Fruit fly (Drosophila melanogaster) whole organism, embryonic: Measurements from ENCODE around the gene dachs.

Experiments
- Asciz ChIP-seq: fragments of 200-800 bp; sonication (Bioruptor generic); optimal IDR thresholded peaks from 2 replicates; lab custom pipeline; 2017; ENCODE audit warnings: missing biosample characterization, mild to moderate bottlenecking, missing genetic modification characterization, missing genetic modification reagents
- Bdp1 ChIP-seq: fragments of 200-800 bp; sonication (Bioruptor generic); optimal IDR thresholded peaks from 3 replicates; lab custom pipeline; 2016; ENCODE audit warnings: missing biosample characterization, missing genetic modification characterization
- Bteb2 ChIP-seq: fragments of 200-800 bp; sonication (Bioruptor generic); optimal IDR thresholded peaks from 2 replicates; lab custom pipeline; 2016; ENCODE audit warnings: missing biosample characterization, missing genetic modification characterization
- CG11456 ChIP-seq: fragments of 200-800 bp; sonication (Bioruptor generic); IDR thresholded peaks from 3 replicates; pipeline ENCODE4 v1.3.6; 2022; ENCODE audit warnings: missing biosample characterization, missing genetic modification characterization
- CG12236 ChIP-seq: fragments of 200-800 bp; sonication (Bioruptor generic); optimal IDR thresholded peaks from 2 replicates; lab custom pipeline; 2016; ENCODE audit warnings: missing biosample characterization, missing genetic modification characterization
- CG12659 ChIP-seq: fragments of 200-800 bp; sonication (Bioruptor generic); optimal IDR thresholded peaks from 3 replicates; lab custom pipeline; 2017; ENCODE audit warnings: mild to moderate bottlenecking, missing biosample characterization, missing genetic modification reagents, missing genetic modification characterization
- CG13123 ChIP-seq: fragments of 200-800 bp; sonication (Bioruptor generic); optimal IDR thresholded peaks from 2 replicates; lab custom pipeline; 2016; ENCODE audit warnings: missing biosample characterization, missing genetic modification characterization
- CG13287 ChIP-seq: fragments of 200-800 bp; sonication (Bioruptor generic); IDR thresholded peaks from 2 replicates; pipeline ENCODE4 v1.3.6; 2022; ENCODE audit warnings: missing biosample characterization, missing genetic modification characterization; ENCODE audit not compliant: partially characterized antibody
- CG14014 ChIP-seq: fragments of 200-800 bp; sonication (Bioruptor generic); IDR thresholded peaks from 2 replicates; pipeline ENCODE4 v1.3.6; 2022; ENCODE audit warnings: missing biosample characterization, missing genetic modification characterization
- CG15514 ChIP-seq: fragments of 200-800 bp; sonication (Bioruptor generic); optimal IDR thresholded peaks from 3 replicates; lab custom pipeline; 2017; ENCODE audit warnings: missing biosample characterization, missing genetic modification characterization, mild to moderate bottlenecking, moderate library complexity, missing genetic modification reagents
- CG1603 ChIP-seq: fragments of 200-800 bp; sonication (Bioruptor generic); optimal IDR thresholded peaks from 2 replicates; lab custom pipeline; 2019; ENCODE audit warnings: missing biosample characterization, mild to moderate bottlenecking, missing genetic modification characterization, moderate library complexity
- CG1792 ChIP-seq: fragments of 200-800 bp; sonication (Bioruptor generic); optimal IDR thresholded peaks from 2 replicates; lab custom pipeline; 2016; ENCODE audit warnings: missing biosample characterization, missing genetic modification characterization
- CG18619 ChIP-seq: fragments of 200-800 bp; sonication (Bioruptor generic); optimal IDR thresholded peaks from 3 replicates; lab custom pipeline; 2017; ENCODE audit warnings: missing biosample characterization, mild to moderate bottlenecking, missing genetic modification characterization
- CG2120 ChIP-seq: fragments of 200-800 bp; sonication (Bioruptor generic); optimal IDR thresholded peaks from 3 replicates; lab custom pipeline; 2016; ENCODE audit warnings: missing biosample characterization, missing genetic modification characterization
- CG2875 ChIP-seq: fragments of 200-800 bp; sonication (Bioruptor generic); optimal IDR thresholded peaks from 2 replicates; lab custom pipeline; 2017; ENCODE audit warnings: missing biosample characterization, mild to moderate bottlenecking, missing genetic modification characterization, missing genetic modification reagents
- CG30403 ChIP-seq: fragments of 200-800 bp; sonication (Bioruptor generic); optimal IDR thresholded peaks from 3 replicates; lab custom pipeline; 2016; ENCODE audit warnings: missing biosample characterization, missing genetic modification characterization
- CG32772 ChIP-seq: fragments of 200-800 bp; sonication (Bioruptor generic); IDR thresholded peaks from 2 replicates; pipeline ENCODE4 v1.3.6; 2022; ENCODE audit warnings: missing biosample characterization, missing genetic modification characterization
- CG3407 ChIP-seq: fragments of 200-800 bp; sonication (Bioruptor generic); optimal IDR thresholded peaks from 2 replicates; lab custom pipeline; 2018; ENCODE audit warnings: missing biosample characterization, mild to moderate bottlenecking, missing genetic modification characterization
- CG3838 ChIP-seq: fragments of 200-800 bp; sonication (Bioruptor generic); optimal IDR thresholded peaks from 3 replicates; lab custom pipeline; 2016; ENCODE audit warnings: missing biosample characterization, missing genetic modification characterization
- CG7786 ChIP-seq: fragments of 200-800 bp; sonication (Bioruptor generic); optimal IDR thresholded peaks from 2 replicates; lab custom pipeline; 2016; ENCODE audit warnings: missing biosample characterization, missing genetic modification characterization
- CG7987 ChIP-seq: fragments of 200-800 bp; sonication (Bioruptor generic); optimal IDR thresholded peaks from 2 replicates; lab custom pipeline; 2018; ENCODE audit warnings: missing biosample characterization, mild to moderate bottlenecking, missing genetic modification characterization, moderate library complexity
- CG8388 ChIP-seq: fragments of 200-800 bp; sonication (Bioruptor generic); optimal IDR thresholded peaks from 2 replicates; lab custom pipeline; 2019; ENCODE audit warnings: missing biosample characterization, mild to moderate bottlenecking, missing genetic modification characterization, moderate library complexity
- Dek ChIP-seq: fragments of 200-800 bp; sonication (Bioruptor generic); optimal IDR thresholded peaks from 3 replicates; lab custom pipeline; 2019; ENCODE audit warnings: missing biosample characterization, mild to moderate bottlenecking, missing genetic modification characterization, moderate library complexity
- Doc2 ChIP-seq: fragments of 200-800 bp; sonication (Bioruptor generic); IDR thresholded peaks from 2 replicates; pipeline ENCODE4 v1.3.6; 2022; ENCODE audit warnings: missing biosample characterization, missing genetic modification characterization
- Dp ChIP-seq: fragments of 200-800 bp; sonication (Bioruptor generic); optimal IDR thresholded peaks from 2 replicates; lab custom pipeline; 2018; ENCODE audit warnings: missing biosample characterization, mild to moderate bottlenecking, missing genetic modification characterization, moderate library complexity
- HLH3B ChIP-seq: fragments of 200-800 bp; sonication (Bioruptor generic); IDR thresholded peaks from 2 replicates; pipeline ENCODE4 v1.3.6; 2022; ENCODE audit warnings: missing biosample characterization, missing genetic modification characterization
- HLH54F ChIP-seq: fragments of 200-800 bp; sonication (Bioruptor generic); optimal IDR thresholded peaks from 3 replicates; lab custom pipeline; 2016; ENCODE audit warnings: missing biosample characterization, missing genetic modification characterization
- Hsf ChIP-seq: fragments of 200-800 bp; sonication (Bioruptor generic); optimal IDR thresholded peaks from 3 replicates; lab custom pipeline; 2016; ENCODE audit warnings: missing biosample characterization, missing genetic modification characterization
- Opbp ChIP-seq: fragments of 200-800 bp; sonication (Bioruptor generic); IDR thresholded peaks from 3 replicates; pipeline ENCODE4 v1.3.6; 2022; ENCODE audit warnings: missing biosample characterization, missing genetic modification characterization; ENCODE audit not compliant: partially characterized antibody
- Stat92E ChIP-seq, 3 experiments: fragments of >200 bp in 2 of 3; fragments of 200-800 bp in 1 of 3; sonication (Bioruptor generic) in 1 of 3; optimal IDR thresholded peaks; 2 replicates each; lab custom pipeline; 2017 to 2019; ENCODE audit warnings: missing biosample characterization in 3 of 3, missing genetic modification characterization in 3 of 3, mild to moderate bottlenecking in 1 of 3, moderate library complexity in 1 of 3
- Taf1 ChIP-seq: fragments of 200-800 bp; sonication (Bioruptor generic); IDR thresholded peaks from 2 replicates; pipeline ENCODE4 v1.3.6; 2022; ENCODE audit warnings: missing biosample characterization, missing genetic modification characterization
- Trl ChIP-seq, 3 experiments: fragments of >200 bp in 2 of 3; fragments of 200-800 bp in 1 of 3; sonication (Bioruptor generic) in 1 of 3; optimal IDR thresholded peaks; 2 replicates in 1 of 3; 3 replicates in 2 of 3; lab custom pipeline; 2016 to 2017; ENCODE audit warnings: missing biosample characterization in 1 of 3, missing genetic modification characterization in 1 of 3
- Xbp1 ChIP-seq: fragments of 200-800 bp; sonication (Bioruptor generic); optimal IDR thresholded peaks from 3 replicates; lab custom pipeline; 2016; ENCODE audit warnings: missing biosample characterization, mild to moderate bottlenecking, missing genetic modification characterization
- Xrp1 ChIP-seq: fragments of 200-800 bp; sonication (Bioruptor generic); IDR thresholded peaks from 2 replicates; pipeline ENCODE4 v1.3.6; 2022; ENCODE audit warnings: missing biosample characterization, missing genetic modification characterization
- ac ChIP-seq: fragments of 200-800 bp; sonication (Bioruptor generic); optimal IDR thresholded peaks from 3 replicates; lab custom pipeline; 2017; ENCODE audit warnings: missing biosample characterization, mild to moderate bottlenecking, missing genetic modification characterization
- bab2 ChIP-seq: fragments of 200-800 bp; sonication (Bioruptor generic); optimal IDR thresholded peaks from 2 replicates; lab custom pipeline; 2016; ENCODE audit warnings: missing biosample characterization, missing genetic modification characterization
- bbx ChIP-seq: fragments of 200-800 bp; sonication (Bioruptor generic); IDR thresholded peaks from 2 replicates; pipeline ENCODE4 v1.3.6; 2022; ENCODE audit warnings: missing biosample characterization, missing genetic modification characterization; ENCODE audit not compliant: partially characterized antibody
- bigmax ChIP-seq: fragments of 200-800 bp; sonication (Bioruptor generic); optimal IDR thresholded peaks from 2 replicates; lab custom pipeline; 2018; ENCODE audit warnings: missing biosample characterization, mild to moderate bottlenecking, missing genetic modification characterization
- crp ChIP-seq, 2 experiments: fragments of 200-800 bp; sonication (Bioruptor generic); optimal IDR thresholded peaks; 2 replicates in 1 of 2; 3 replicates in 1 of 2; lab custom pipeline; 2017; ENCODE audit warnings: missing biosample characterization in 2 of 2, missing genetic modification characterization in 2 of 2, mild to moderate bottlenecking in 1 of 2, moderate library complexity in 1 of 2
- dimm ChIP-seq: fragments of 200-800 bp; sonication (Bioruptor generic); IDR thresholded peaks from 2 replicates; pipeline ENCODE4 v1.3.6; 2022; ENCODE audit warnings: missing biosample characterization, missing genetic modification characterization
- dpn ChIP-seq, 2 experiments: fragments of 200-800 bp; sonication (Bioruptor generic); optimal IDR thresholded peaks; 3 replicates each; lab custom pipeline; 2016; ENCODE audit warnings: missing biosample characterization in 2 of 2, missing genetic modification characterization in 2 of 2
- gfzf ChIP-seq: fragments of 200-800 bp; sonication (Bioruptor generic); optimal IDR thresholded peaks from 2 replicates; lab custom pipeline; 2016; ENCODE audit warnings: missing biosample characterization, mild to moderate bottlenecking, missing genetic modification characterization, moderate library complexity
- grau ChIP-seq: fragments of 200-800 bp; optimal IDR thresholded peaks from 3 replicates; lab custom pipeline; 2019; ENCODE audit warnings: missing biosample characterization, mild to moderate bottlenecking, missing genetic modification characterization, moderate library complexity
- ham ChIP-seq: fragments of 200-800 bp; sonication (Bioruptor generic); IDR thresholded peaks from 2 replicates; pipeline ENCODE4 v1.3.6; 2022; ENCODE audit warnings: missing biosample characterization, missing genetic modification characterization
- nerfin-2 ChIP-seq: fragments of 200-800 bp; sonication (Bioruptor generic); IDR thresholded peaks from 2 replicates; pipeline ENCODE4 v1.3.6; 2022; ENCODE audit warnings: missing biosample characterization, missing genetic modification characterization; ENCODE audit not compliant: partially characterized antibody
- phol ChIP-seq: fragments of 200-800 bp; sonication (Bioruptor generic); optimal IDR thresholded peaks from 3 replicates; lab custom pipeline; 2018; ENCODE audit warnings: missing biosample characterization, mild to moderate bottlenecking, missing genetic modification characterization, moderate library complexity
- ro ChIP-seq: fragments of 200-800 bp; sonication (Bioruptor generic); IDR thresholded peaks from 2 replicates; pipeline ENCODE4 v1.3.6; 2022; ENCODE audit warnings: missing biosample characterization, missing genetic modification characterization
- tin ChIP-seq: fragments of 200-800 bp; sonication (Bioruptor generic); optimal IDR thresholded peaks from 3 replicates; lab custom pipeline; 2016; ENCODE audit warnings: missing biosample characterization, missing genetic modification characterization
- wek ChIP-seq: fragments of 200-800 bp; sonication (Bioruptor generic); optimal IDR thresholded peaks from 3 replicates; lab custom pipeline; 2018; ENCODE audit warnings: missing biosample characterization, mild to moderate bottlenecking, missing genetic modification characterization, moderate library complexity

The dachs gene

DNA sequence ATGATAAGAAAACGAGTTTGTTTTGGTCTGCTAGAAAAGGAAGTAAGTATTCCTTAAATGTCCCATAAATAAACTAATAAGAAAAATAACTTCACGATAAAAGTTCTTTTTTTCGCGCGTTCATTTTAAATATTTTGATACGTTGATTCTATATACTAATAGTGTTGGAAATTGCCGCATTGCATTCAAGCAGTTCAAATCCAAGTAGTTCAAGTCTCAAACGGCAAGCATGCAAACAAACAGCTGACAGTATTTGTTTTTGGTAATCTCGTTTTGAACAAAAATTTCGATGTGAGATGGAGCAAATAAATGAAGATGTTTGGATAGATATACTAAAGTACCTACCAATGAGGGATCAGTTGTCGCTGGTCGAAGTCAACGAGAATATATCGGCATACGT lies 22.1 kb downstream of the dachs start, which contains the start of gene CG13088 (continued):
- TF ChIP-seq phol (tag; lab: Kevin White, UChicago): peak; percentile 43
- TF ChIP-seq CG13287: peak; percentile 41; the same call in 1 of the 2 replicates
- TF ChIP-seq nerfin-2 (GFP tag; lab: Robert Waterston, UW): no peak
- TF ChIP-seq CG1603: peak; percentile 83
- no peak for TF ChIP-seq ro (GFP tag; lab: Robert Waterston, UW)
- TF ChIP-seq Opbp: peak; percentile 66; the same call in 2 of the 3 replicates
- TF ChIP-seq Hsf (GFP tag; lab: Kevin White, UChicago): peak; percentile 36
- TF ChIP-seq CG7786 (GFP tag; lab: Kevin White, UChicago): peak; percentile 44
- TF ChIP-seq CG3407 (GFP tag; lab: Kevin White, UChicago): peak; percentile 12
- TF ChIP-seq ham: no peak
- TF ChIP-seq CG12236 (GFP tag; lab: Kevin White, UChicago): no peak
- TF ChIP-seq bab2 (GFP tag; lab: Kevin White, UChicago): peak; percentile 50
- peak; percentile 58 for TF ChIP-seq CG12659 (GFP tag; lab: Kevin White, UChicago)
- TF ChIP-seq bbx (GFP tag; lab: Robert Waterston, UW): no peak
- TF ChIP-seq HLH54F (GFP tag; lab: Kevin White, UChicago): peak; percentile 55
- TF ChIP-seq HLH3B (GFP tag; lab: Robert Waterston, UW): no peak
- peak; percentile 22 for TF ChIP-seq gfzf (GFP tag; lab: Kevin White, UChicago)
- peak; percentile 36 for TF ChIP-seq CG13123 (GFP tag; lab: Kevin White, UChicago)
- peak; percentile 6 for TF ChIP-seq Dek (tag; lab: Kevin White, UChicago)
- no peak for TF ChIP-seq grau (tag; lab: Kevin White, UChicago)
- peak; percentile 96 for TF ChIP-seq Dp (GFP tag; lab: Kevin White, UChicago)
- no peak for TF ChIP-seq CG32772 (GFP tag; lab: Robert Waterston, UW)
- TF ChIP-seq ac (GFP tag; lab: Kevin White, UChicago): no peak
- peak; percentile 61 for TF ChIP-seq CG15514 (GFP tag; lab: Kevin White, UChicago)
- no peak for TF ChIP-seq Doc2 (GFP tag; lab: Robert Waterston, UW)
- no peak for TF ChIP-seq dimm (GFP tag; lab: Robert Waterston, UW)
- TF ChIP-seq CG30403 (GFP tag; lab: Kevin White, UChicago): peak; percentile 29
- peak; percentile 6 for TF ChIP-seq CG1792 (GFP tag; lab: Kevin White, UChicago)
- TF ChIP-seq CG18619 (GFP tag; lab: Kevin White, UChicago): peak; percentile 4
- peak; percentile 77 for TF ChIP-seq Bdp1
- TF ChIP-seq Taf1 (GFP tag; lab: Robert Waterston, UW): no peak
- TF ChIP-seq Trl (optimal IDR thresholded peaks at IDR 0.05; lab: Kevin White, UChicago): no peak
- TF ChIP-seq Trl (GFP tag; optimal IDR thresholded peaks at IDR 0.05; lab: Kevin White, UChicago): peak; percentile 33
- peak; percentile 64 for TF ChIP-seq Xrp1
- peak in 1 of 3 experiments; percentile 22 for TF ChIP-seq Stat92E (GFP tag; optimal IDR thresholded peaks at IDR 0.05; lab: Kevin White, UChicago)
- TF ChIP-seq CG8388 (GFP tag; lab: Kevin White, UChicago): no peak
- peak; percentile 33 to 47 for TF ChIP-seq dpn (GFP tag; optimal IDR thresholded peaks at IDR 0.05; lab: Kevin White, UChicago)
- TF ChIP-seq CG2875 (GFP tag; lab: Kevin White, UChicago): peak; percentile 16
- peak; percentile 69 for TF ChIP-seq CG2120 (GFP tag; lab: Kevin White, UChicago)
- peak; percentile 29 for TF ChIP-seq CG3838 (GFP tag; lab: Kevin White, UChicago)
- no peak for TF ChIP-seq wek (GFP tag; lab: Kevin White, UChicago)
- TF ChIP-seq CG14014: peak; percentile 25; the same call in 1 of the 2 replicates
- peak; percentile 46 for TF ChIP-seq Xbp1
- TF ChIP-seq CG7987: peak; percentile 36
- TF ChIP-seq bigmax (GFP tag; lab: Kevin White, UChicago): no peak
- TF ChIP-seq Asciz (GFP tag; lab: Kevin White, UChicago): peak; percentile 3
- peak; percentile 47; the same call in 1 of the 3 replicates for TF ChIP-seq CG11456 (GFP tag; lab: Robert Waterston, UW)
- peak; percentile 35 for TF ChIP-seq Bteb2
- TF ChIP-seq tin (GFP tag; lab: Kevin White, UChicago): no peak
- peak; percentile 69 to 95 for TF ChIP-seq crp (GFP tag; optimal IDR thresholded peaks at IDR 0.05; lab: Kevin White, UChicago)
